Fruit fly (Drosophila melanogaster) whole organism, embryonic: ENCODE results near the gene Gr64b.

ENCODE experiments used
- ATbp ChIP-seq: fragments of 200-800 bp; sonication (Bioruptor generic); optimal IDR thresholded peaks from 2 replicates; lab custom pipeline; 2017; ENCODE audit warnings: missing biosample characterization, mild to moderate bottlenecking, missing genetic modification characterization, missing genetic modification reagents
- Abd-B ChIP-seq: fragments of 200-800 bp; sonication (Bioruptor generic); optimal IDR thresholded peaks from 2 replicates; lab custom pipeline; 2018; ENCODE audit warnings: missing biosample characterization, mild to moderate bottlenecking, missing genetic modification characterization, moderate library complexity
- Ada2b ChIP-seq: fragments of 200-800 bp; sonication (Bioruptor generic); IDR thresholded peaks from 2 replicates; pipeline ENCODE4 v1.3.6; 2022; ENCODE audit warnings: missing biosample characterization, missing genetic modification characterization
- Antp ChIP-seq: fragments of 200-800 bp; sonication (Bioruptor generic); optimal IDR thresholded peaks from 3 replicates; lab custom pipeline; 2016; ENCODE audit warnings: missing biosample characterization, missing genetic modification characterization
- Bdp1 ChIP-seq: fragments of 200-800 bp; sonication (Bioruptor generic); optimal IDR thresholded peaks from 3 replicates; lab custom pipeline; 2016; ENCODE audit warnings: missing biosample characterization, missing genetic modification characterization
- BtbVII ChIP-seq: fragments of 200-800 bp; sonication (Bioruptor generic); optimal IDR thresholded peaks from 3 replicates; lab custom pipeline; 2017; ENCODE audit warnings: missing biosample characterization, mild to moderate bottlenecking, missing genetic modification characterization
- CG1024 ChIP-seq: fragments of 200-800 bp; sonication (Bioruptor generic); IDR thresholded peaks from 2 replicates; pipeline ENCODE4 v1.3.6; 2022; ENCODE audit warnings: missing biosample characterization, missing genetic modification characterization
- CG13424 ChIP-seq: fragments of 200-800 bp; sonication (Bioruptor generic); optimal IDR thresholded peaks from 2 replicates; lab custom pipeline; 2019; ENCODE audit warnings: missing biosample characterization, mild to moderate bottlenecking, missing genetic modification characterization, moderate library complexity
- CG13624 ChIP-seq: fragments of 200-800 bp; sonication (Bioruptor generic); optimal IDR thresholded peaks from 2 replicates; lab custom pipeline; 2016; ENCODE audit warnings: missing biosample characterization, missing genetic modification characterization
- CG15479 ChIP-seq: fragments of 200-800 bp; sonication (Bioruptor generic); optimal IDR thresholded peaks from 3 replicates; lab custom pipeline; 2019; ENCODE audit warnings: missing biosample characterization, mild to moderate bottlenecking, missing genetic modification characterization, moderate library complexity
- CG17568 ChIP-seq: fragments of 200-800 bp; sonication (Bioruptor generic); optimal IDR thresholded peaks from 2 replicates; lab custom pipeline; 2018; ENCODE audit warnings: missing biosample characterization, mild to moderate bottlenecking, missing genetic modification characterization, moderate library complexity
- CG17612 ChIP-seq: fragments of 200-800 bp; sonication (Bioruptor generic); IDR thresholded peaks from 2 replicates; pipeline ENCODE4 v1.3.6; 2022; ENCODE audit warnings: missing biosample characterization, missing genetic modification characterization
- CG18764 ChIP-seq: fragments of 200-800 bp; sonication (Bioruptor generic); optimal IDR thresholded peaks from 3 replicates; lab custom pipeline; 2016; ENCODE audit warnings: missing biosample characterization, missing genetic modification characterization
- CG2120 ChIP-seq: fragments of 200-800 bp; sonication (Bioruptor generic); optimal IDR thresholded peaks from 3 replicates; lab custom pipeline; 2016; ENCODE audit warnings: missing biosample characterization, missing genetic modification characterization
- CG30403 ChIP-seq: fragments of 200-800 bp; sonication (Bioruptor generic); optimal IDR thresholded peaks from 3 replicates; lab custom pipeline; 2016; ENCODE audit warnings: missing biosample characterization, missing genetic modification characterization
- CG31224 ChIP-seq: fragments of 200-800 bp; sonication (Bioruptor generic); IDR thresholded peaks from 2 replicates; pipeline ENCODE4 v1.3.6; 2022; ENCODE audit warnings: missing biosample characterization, missing genetic modification characterization
- CG3726 ChIP-seq: fragments of 200-800 bp; sonication (Bioruptor generic); IDR thresholded peaks from 3 replicates; pipeline ENCODE4, ENCODE4 v1.3.6; 2022; ENCODE audit warnings: missing biosample characterization, missing genetic modification characterization
- CG4707 ChIP-seq: fragments of 200-800 bp; sonication (Bioruptor generic); optimal IDR thresholded peaks from 2 replicates; lab custom pipeline; 2018; ENCODE audit warnings: missing biosample characterization, mild to moderate bottlenecking, missing genetic modification characterization, moderate library complexity
- CG4854 ChIP-seq: fragments of 200-800 bp; sonication (Bioruptor generic); optimal IDR thresholded peaks from 2 replicates; lab custom pipeline; 2016; ENCODE audit warnings: missing biosample characterization, missing genetic modification characterization, inconsistent platforms
- CG6175 ChIP-seq: fragments of 200-800 bp; sonication (Bioruptor generic); IDR thresholded peaks from 3 replicates; pipeline ENCODE4 v1.3.6; 2022; ENCODE audit warnings: missing biosample characterization, missing genetic modification characterization
- CG6654 ChIP-seq: fragments of 200-800 bp; sonication (Bioruptor generic); optimal IDR thresholded peaks from 2 replicates; lab custom pipeline; 2017; ENCODE audit warnings: missing biosample characterization, mild to moderate bottlenecking, missing genetic modification characterization
- CG8924 ChIP-seq: fragments of 200-800 bp; optimal IDR thresholded peaks from 3 replicates; lab custom pipeline; 2019; ENCODE audit warnings: missing biosample characterization, mild to moderate bottlenecking, missing genetic modification characterization, moderate library complexity
- CG8944 ChIP-seq: fragments of 200-800 bp; sonication (Bioruptor generic); optimal IDR thresholded peaks from 3 replicates; lab custom pipeline; 2016; ENCODE audit warnings: missing biosample characterization, missing genetic modification characterization
- CG9609 ChIP-seq: fragments of 200-800 bp; sonication (Bioruptor generic); optimal IDR thresholded peaks from 3 replicates; lab custom pipeline; 2016; ENCODE audit warnings: missing biosample characterization, missing genetic modification characterization
- CkIIα-i1 ChIP-seq: fragments of 200-800 bp; sonication (Bioruptor generic); IDR thresholded peaks from 2 replicates; pipeline ENCODE4 v1.3.6; 2022; ENCODE audit warnings: missing biosample characterization, missing genetic modification characterization
- CrebB ChIP-seq: fragments of 200-800 bp; sonication (Bioruptor generic); optimal IDR thresholded peaks from 3 replicates; lab custom pipeline; 2018; ENCODE audit warnings: missing biosample characterization, mild to moderate bottlenecking, missing genetic modification characterization
- Dip2 ChIP-seq: fragments of 200-800 bp; sonication (Bioruptor generic); IDR thresholded peaks from 2 replicates; pipeline ENCODE4 v1.3.6; 2022; ENCODE audit warnings: missing biosample characterization, missing genetic modification characterization
- GATAe ChIP-seq: fragments of 200-800 bp; sonication (Bioruptor generic); conservative IDR thresholded peaks from 2 replicates; pipeline ENCODE4 v1.3.6; 2022; ENCODE audit warnings: missing biosample characterization, missing genetic modification characterization
- H15 ChIP-seq: fragments of 200-800 bp; sonication (Bioruptor generic); IDR thresholded peaks from 3 replicates; pipeline ENCODE4 v1.3.6; 2022; ENCODE audit warnings: missing biosample characterization, missing genetic modification characterization
- Hr3 ChIP-seq: fragments of 200-800 bp; sonication (Bioruptor generic); optimal IDR thresholded peaks from 3 replicates; lab custom pipeline; 2016; ENCODE audit warnings: missing biosample characterization, missing genetic modification characterization
- Hr78 ChIP-seq, 2 experiments: fragments of 200-800 bp in 1 of 2; fragments of >200 bp in 1 of 2; sonication (Bioruptor generic) in 1 of 2; optimal IDR thresholded peaks; 2 replicates each; lab custom pipeline; 2017 to 2019; ENCODE audit warnings: missing biosample characterization in 2 of 2, missing genetic modification characterization in 2 of 2, mild to moderate bottlenecking in 1 of 2, moderate library complexity in 1 of 2
- Hsf ChIP-seq: fragments of 200-800 bp; sonication (Bioruptor generic); optimal IDR thresholded peaks from 3 replicates; lab custom pipeline; 2016; ENCODE audit warnings: missing biosample characterization, missing genetic modification characterization
- Kr ChIP-seq: fragments of 200-800 bp; sonication (Bioruptor generic); optimal IDR thresholded peaks from 2 replicates; lab custom pipeline; 2017; ENCODE audit warnings: missing biosample characterization, mild to moderate bottlenecking, missing genetic modification characterization
- NK7.1 ChIP-seq: fragments of 200-800 bp; sonication (Bioruptor generic); optimal IDR thresholded peaks from 3 replicates; lab custom pipeline; 2016; ENCODE audit warnings: missing biosample characterization, missing genetic modification characterization
- Xrp1 ChIP-seq: fragments of 200-800 bp; sonication (Bioruptor generic); IDR thresholded peaks from 2 replicates; pipeline ENCODE4 v1.3.6; 2022; ENCODE audit warnings: missing biosample characterization, missing genetic modification characterization
- abd-A ChIP-seq: fragments of 200-800 bp; sonication (Bioruptor generic); optimal IDR thresholded peaks from 3 replicates; lab custom pipeline; 2019; ENCODE audit warnings: missing biosample characterization, mild to moderate bottlenecking, missing genetic modification characterization, moderate library complexity
- aop ChIP-seq: fragments of 200-800 bp; sonication (Bioruptor generic); IDR thresholded peaks from 2 replicates; pipeline ENCODE4 v1.3.6; 2022; ENCODE audit warnings: missing biosample characterization, missing genetic modification characterization
- disco-r ChIP-seq: fragments of 200-800 bp; sonication (Bioruptor generic); optimal IDR thresholded peaks from 2 replicates; lab custom pipeline; 2016; ENCODE audit warnings: missing biosample characterization, missing genetic modification characterization
- ftz-f1 ChIP-seq: fragments of 200-800 bp; sonication (Bioruptor generic); optimal IDR thresholded peaks from 2 replicates; lab custom pipeline; 2016; ENCODE audit warnings: missing biosample characterization, missing genetic modification characterization
- gfzf ChIP-seq: fragments of 200-800 bp; sonication (Bioruptor generic); optimal IDR thresholded peaks from 2 replicates; lab custom pipeline; 2016; ENCODE audit warnings: missing biosample characterization, mild to moderate bottlenecking, missing genetic modification characterization, moderate library complexity
- gro ChIP-seq: fragments of 200-800 bp; sonication (Bioruptor generic); optimal IDR thresholded peaks from 2 replicates; lab custom pipeline; 2016; ENCODE audit warnings: missing biosample characterization, missing genetic modification characterization
- nom ChIP-seq: fragments of 200-800 bp; sonication (Bioruptor generic); optimal IDR thresholded peaks from 2 replicates; lab custom pipeline; 2017; ENCODE audit warnings: missing biosample characterization, missing genetic modification characterization, mild to moderate bottlenecking, moderate library complexity, missing genetic modification reagents
- pros ChIP-seq: fragments of 200-800 bp; sonication (Bioruptor generic); optimal IDR thresholded peaks from 3 replicates; lab custom pipeline; 2019; ENCODE audit warnings: missing biosample characterization, mild to moderate bottlenecking, missing genetic modification characterization, moderate library complexity
- pum ChIP-seq: fragments of 200-800 bp; sonication (Bioruptor generic); optimal IDR thresholded peaks from 2 replicates; lab custom pipeline; 2016; ENCODE audit warnings: missing biosample characterization, missing genetic modification characterization
- scrt ChIP-seq: fragments of 200-800 bp; sonication (Bioruptor generic); optimal IDR thresholded peaks from 2 replicates; lab custom pipeline; 2018; ENCODE audit warnings: missing biosample characterization, mild to moderate bottlenecking, missing genetic modification characterization, moderate library complexity
- shn ChIP-seq: fragments of 200-800 bp; sonication (Bioruptor generic); optimal IDR thresholded peaks from 3 replicates; lab custom pipeline; 2016; ENCODE audit warnings: missing biosample characterization, missing genetic modification characterization
- sqz ChIP-seq: fragments of 200-800 bp; sonication (Bioruptor generic); optimal IDR thresholded peaks from 3 replicates; lab custom pipeline; 2018; ENCODE audit warnings: missing biosample characterization, mild to moderate bottlenecking, missing genetic modification characterization
- tup ChIP-seq: fragments of 200-800 bp; sonication (Bioruptor generic); optimal IDR thresholded peaks from 2 replicates; lab custom pipeline; 2016; ENCODE audit warnings: missing biosample characterization, mild to moderate bottlenecking, missing genetic modification characterization, moderate library complexity
- wor ChIP-seq: fragments of 200-800 bp; sonication (Bioruptor generic); IDR thresholded peaks from 2 replicates; pipeline ENCODE4 v1.3.6; 2022; ENCODE audit warnings: missing biosample characterization, missing genetic modification characterization
- zen2 ChIP-seq: fragments of 200-800 bp; sonication (Bioruptor generic); IDR thresholded peaks from 3 replicates; pipeline ENCODE4 v1.3.6; 2022; ENCODE audit warnings: missing biosample characterization, missing genetic modification characterization; ENCODE audit not compliant: partially characterized antibody

The Gr64b gene

DNA sequence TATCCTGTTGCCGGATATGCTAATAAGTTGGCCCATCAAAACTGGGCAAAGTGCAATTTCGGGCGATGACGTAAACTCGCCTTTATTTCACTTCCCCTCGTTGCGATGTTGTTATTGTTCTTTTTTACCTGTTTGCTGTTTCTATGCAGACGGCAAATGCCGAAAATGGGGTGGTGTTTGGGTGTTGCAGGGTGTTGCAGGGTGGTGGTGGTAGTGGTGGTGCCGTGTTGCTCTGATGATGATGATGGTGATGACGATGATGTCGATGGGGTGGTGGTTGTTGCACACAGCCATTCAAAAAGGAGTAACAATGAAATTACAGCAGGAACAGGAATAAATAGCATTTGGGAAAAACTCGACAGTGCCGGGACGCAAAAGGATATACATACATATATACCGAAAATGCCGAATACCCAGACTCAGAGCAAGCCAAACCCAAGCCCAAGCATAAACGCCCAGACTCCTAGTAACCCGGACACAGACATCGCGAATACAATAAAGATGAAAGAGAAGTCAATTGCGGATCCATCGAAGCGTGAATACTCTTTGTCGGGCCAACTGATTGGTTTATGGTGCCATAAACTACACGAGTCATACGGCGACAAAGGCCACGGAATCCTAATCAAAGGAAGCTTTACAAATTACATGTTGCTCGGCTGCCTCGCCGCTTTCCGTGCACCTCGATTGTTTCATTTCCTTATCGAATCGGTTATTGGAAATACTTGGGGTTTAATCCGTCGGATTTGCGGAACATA, 49.5 kb upstream of the Gr64b start (continued):
- TF ChIP-seq Abd-B (GFP tag; lab: Kevin White, UChicago) (no peak), CkIIα-i1 (GFP tag; lab: Robert Waterston, UW) (no peak), shn (GFP tag; lab: Kevin White, UChicago) (no peak), GATAe (no peak), Xrp1 (no peak), gro (GFP tag; lab: Kevin White, UChicago) (no peak), tup (GFP tag; lab: Kevin White, UChicago) (no peak), Ada2b (GFP tag; lab: Robert Waterston, UW) (no peak), pum (GFP tag; lab: Kevin White, UChicago) (no peak), CG3726 (GFP tag; lab: Robert Waterston, UW) (no peak), Dip2 (GFP tag; lab: Robert Waterston, UW) (no peak), CG4854 (no peak), BtbVII (GFP tag; lab: Kevin White, UChicago) (no peak), CG8924 (tag; lab: Kevin White, UChicago) (no peak), CG9609 (no peak), zen2 (GFP tag; lab: Robert Waterston, UW) (no peak), CG17612 (GFP tag; lab: Robert Waterston, UW) (no peak), ATbp (GFP tag; lab: Kevin White, UChicago) (no peak), Kr (GFP tag; lab: Kevin White, UChicago) (peak; percentile 36), aop (GFP tag; lab: Robert Waterston, UW) (no peak), CG1024 (GFP tag; lab: Robert Waterston, UW) (no peak), scrt (GFP tag; lab: Kevin White, UChicago) (peak; percentile 68), CG4707 (GFP tag; lab: Kevin White, UChicago) (no peak), abd-A (tag; lab: Kevin White, UChicago) (peak; percentile 48), CG31224 (GFP tag; lab: Robert Waterston, UW) (no peak), CG6175 (no peak), CG8944 (no peak), Antp (no peak), CG6654 (no peak), Hr3 (no peak), CG30403 (no peak), gfzf (GFP tag; lab: Kevin White, UChicago) (no peak), ftz-f1 (GFP tag; lab: Kevin White, UChicago) (no peak), CG2120 (GFP tag; lab: Kevin White, UChicago) (no peak), sqz (GFP tag; lab: Kevin White, UChicago) (no peak), CG13424 (tag; lab: Kevin White, UChicago) (no peak), CG18764 (no peak), pros (GFP tag; lab: Kevin White, UChicago) (peak; percentile 83), NK7.1 (GFP tag; lab: Kevin White, UChicago) (no peak), CG17568 (GFP tag; lab: Kevin White, UChicago) (no peak), Hsf (no peak), H15 (GFP tag; lab: Robert Waterston, UW) (no peak), wor (GFP tag; lab: Robert Waterston, UW) (peak; percentile 33; the same call in 1 of the 2 replicates), Bdp1 (no peak), CG15479 (peak; percentile 41), nom (GFP tag; lab: Kevin White, UChicago) (no peak), CG13624 (GFP tag; lab: Kevin White, UChicago) (no peak), Hr78 (GFP tag; optimal IDR thresholded peaks at IDR 0.05; lab: Kevin White, UChicago) (no peak), CrebB (tag; lab: Kevin White, UChicago) (no peak), disco-r (GFP tag; lab: Kevin White, UChicago) (no peak)
